Worm (Caenorhabditis elegans): ENCODE results near the gene nlp-51.

Gene nlp-51

DNA sequence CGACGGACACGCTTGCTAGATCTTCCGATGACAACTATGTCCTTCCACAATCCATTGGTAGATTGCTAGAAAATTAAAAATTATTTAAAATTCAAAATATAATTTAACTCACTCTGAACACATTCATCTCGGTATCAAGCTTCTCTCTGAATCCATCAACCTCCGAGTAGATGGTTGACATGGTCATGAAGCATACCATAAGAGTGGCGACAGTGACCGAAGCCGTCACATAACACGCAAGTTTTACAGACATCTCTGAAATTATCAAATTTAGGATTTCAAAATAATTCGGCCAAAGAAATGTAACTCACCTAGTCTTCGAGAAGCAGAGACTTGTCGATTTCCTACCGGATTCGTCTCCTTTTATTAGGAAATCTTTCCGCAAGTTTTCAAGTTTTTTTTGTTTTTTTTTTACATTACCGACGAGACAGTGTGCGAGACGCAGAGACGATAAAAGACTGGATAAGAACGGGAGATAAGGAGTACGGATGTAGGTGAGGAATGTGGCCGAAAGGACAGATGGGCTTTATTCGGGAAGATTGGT, 18.1 kb upstream of the nlp-51 start, which contains the start of gene sqt-1 (continued):
- no peak for TF ChIP-seq unc-62 (GFP tag; optimal IDR thresholded peaks at IDR 0.05)

DNA sequence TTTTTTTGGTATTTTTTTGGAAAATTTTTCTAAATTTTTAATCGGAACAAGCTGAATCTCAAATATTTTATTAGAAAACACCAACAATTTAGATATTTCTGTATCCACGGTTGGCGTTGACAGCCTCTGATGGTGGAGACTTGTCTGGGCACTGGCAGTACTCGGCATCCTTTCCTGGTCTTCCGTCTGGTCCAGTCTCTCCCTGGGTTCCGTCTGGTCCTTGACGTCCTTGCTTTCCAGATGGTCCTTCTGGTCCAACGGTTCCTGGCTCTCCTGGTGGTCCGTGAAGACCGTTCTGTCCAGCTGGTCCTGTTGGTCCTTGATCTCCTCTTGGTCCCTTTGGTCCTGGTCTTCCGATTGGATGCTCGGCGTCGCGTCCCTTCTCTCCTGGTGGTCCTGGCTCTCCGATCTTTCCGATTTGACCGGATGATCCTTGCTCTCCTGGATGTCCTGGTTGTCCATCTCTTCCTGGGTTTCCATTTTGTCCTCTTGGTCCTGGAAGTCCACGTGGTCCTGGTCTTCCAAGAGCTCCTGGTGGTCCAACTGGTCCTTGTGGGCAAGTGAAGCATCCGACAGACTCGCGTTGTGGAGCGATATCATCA, 17.2 kb upstream of the nlp-51 start:
- TF ChIP-seq ceh-28 (tag; optimal IDR thresholded peaks at IDR 0.05) (no peak), ceh-16 (tag; optimal IDR thresholded peaks at IDR 0.05) (no peak), lin-15B (tag; optimal IDR thresholded peaks at IDR 0.05) (no peak), lsy-12 (tag; optimal IDR thresholded peaks at IDR 0.05) (no peak), eor-1 (tag; optimal IDR thresholded peaks at IDR 0.05) (no peak), ama-1 (optimal IDR thresholded peaks at IDR 0.05) (peak; percentile 28), nhr-43 (tag; optimal IDR thresholded peaks at IDR 0.05; ENCODE audit: poor library complexity, severe bottlenecking) (peak; percentile 23), mml-1 (tag; optimal IDR thresholded peaks at IDR 0.05) (no peak), zag-1 (tag; optimal IDR thresholded peaks at IDR 0.05) (no peak), unc-62 (GFP tag; optimal IDR thresholded peaks at IDR 0.05) (no peak), R02D3.7 (tag; optimal IDR thresholded peaks at IDR 0.05) (no peak), elt-2 (tag; optimal IDR thresholded peaks at IDR 0.05) (no peak), lin-39 (tag; optimal IDR thresholded peaks at IDR 0.05) (no peak), pha-4 (tag; optimal IDR thresholded peaks at IDR 0.05) (no peak), sea-2 (GFP tag; optimal IDR thresholded peaks at IDR 0.05) (no peak), nhr-11 (tag; optimal IDR thresholded peaks at IDR 0.05) (no peak), ZK546.5 (tag; optimal IDR thresholded peaks at IDR 0.05) (no peak)

DNA sequence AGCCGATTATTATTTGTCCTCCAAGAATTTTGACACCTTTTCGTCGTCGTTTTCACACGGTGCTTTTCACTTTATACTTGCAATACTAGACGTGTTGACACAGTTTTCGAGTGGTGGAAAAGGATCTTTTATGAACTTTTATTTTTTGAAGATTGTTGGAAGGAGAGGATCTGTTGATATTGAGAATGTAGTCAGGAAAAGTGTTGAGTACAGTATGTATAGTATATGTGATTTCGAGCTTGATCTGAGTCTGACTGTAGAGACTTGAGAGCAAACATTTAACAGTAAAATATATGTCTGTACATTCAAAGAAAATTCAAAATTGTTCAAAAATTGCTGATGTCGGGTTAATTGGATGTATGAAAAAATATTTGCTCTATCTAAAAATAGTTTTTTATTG, 16.7 kb upstream of the nlp-51 start:
- TF ChIP-seq snpc-4 (tag; optimal IDR thresholded peaks at IDR 0.05) (no peak), nhr-28 (tag; optimal IDR thresholded peaks at IDR 0.05) (peak; percentile 7), elt-2 (tag; optimal IDR thresholded peaks at IDR 0.05) (no peak), nhr-76 (tag; optimal IDR thresholded peaks at IDR 0.05) (no peak), ZK546.5 (tag; optimal IDR thresholded peaks at IDR 0.05) (no peak), R02D3.7 (tag; optimal IDR thresholded peaks at IDR 0.05) (no peak), nhr-11 (tag; optimal IDR thresholded peaks at IDR 0.05) (no peak), ztf-11 (tag; optimal IDR thresholded peaks at IDR 0.05) (no peak), sea-2 (GFP tag; optimal IDR thresholded peaks at IDR 0.05) (no peak), jun-1 (tag; optimal IDR thresholded peaks at IDR 0.05) (no peak), mdl-1 (tag; optimal IDR thresholded peaks at IDR 0.05) (no peak), ceh-82 (tag; optimal IDR thresholded peaks at IDR 0.05) (no peak), nhr-43 (tag; optimal IDR thresholded peaks at IDR 0.05; ENCODE audit: poor library complexity, severe bottlenecking) (peak; percentile 72), nhr-25 (tag; optimal IDR thresholded peaks at IDR 0.05) (no peak), unc-39 (tag; optimal IDR thresholded peaks at IDR 0.05) (no peak), fkh-10 (GFP tag; optimal IDR thresholded peaks at IDR 0.05) (no peak), ceh-9 (tag; optimal IDR thresholded peaks at IDR 0.05) (no peak), ama-1 (optimal IDR thresholded peaks at IDR 0.05) (no peak), ceh-28 (tag; optimal IDR thresholded peaks at IDR 0.05) (no peak), nhr-77 (tag; optimal IDR thresholded peaks at IDR 0.05) (no peak), skn-1 (tag; optimal IDR thresholded peaks at IDR 0.05) (no peak), fos-1 (tag; optimal IDR thresholded peaks at IDR 0.05) (no peak), zag-1 (tag; optimal IDR thresholded peaks at IDR 0.05) (no peak), aly-2 (tag; optimal IDR thresholded peaks at IDR 0.05) (no peak), nhr-23 (tag; optimal IDR thresholded peaks at IDR 0.05) (peak; percentile 71), unc-62 (GFP tag; optimal IDR thresholded peaks at IDR 0.05) (no peak), fkh-2 (tag; optimal IDR thresholded peaks at IDR 0.05) (no peak), ztf-4 (tag; optimal IDR thresholded peaks at IDR 0.05) (no peak), nfya-1 (tag; optimal IDR thresholded peaks at IDR 0.05; ENCODE audit: insufficient read depth) (no peak), lin-15B (tag; optimal IDR thresholded peaks at IDR 0.05) (no peak), elt-3 (tag; optimal IDR thresholded peaks at IDR 0.05) (peak in 1 of 3 experiments; percentile 75), nhr-237 (tag; optimal IDR thresholded peaks at IDR 0.05) (no peak), elt-1 (tag; optimal IDR thresholded peaks at IDR 0.05) (no peak), tbx-2 (tag; optimal IDR thresholded peaks at IDR 0.05) (peak; percentile 33), mml-1 (tag; optimal IDR thresholded peaks at IDR 0.05) (no peak), egl-27 (tag; optimal IDR thresholded peaks at IDR 0.05) (no peak), egl-5 (tag; optimal IDR thresholded peaks at IDR 0.05) (no peak), ceh-16 (tag; optimal IDR thresholded peaks at IDR 0.05) (no peak), lin-39 (tag; optimal IDR thresholded peaks at IDR 0.05) (no peak), pqm-1 (tag; optimal IDR thresholded peaks at IDR 0.05) (no peak)

Measured in whole organism, L3 larva.